Worm (Caenorhabditis elegans) whole organism, L4 larva: ENCODE measurements around the gene trpp-1.

Experiments used
- F10B5.3 ChIP-seq: sonication (generic microtip); optimal IDR thresholded peaks from 2 replicates; lab custom pipeline; 2016; ENCODE audit warnings: mild to moderate bottlenecking, missing genetic modification characterization, missing compliant biosample characterization
- R02D3.7 ChIP-seq: fragments of 150-350 bp; sonication (generic microtip); optimal IDR thresholded peaks from 3 replicates; lab custom pipeline; 2014; ENCODE audit warnings: missing biosample characterization, missing genetic modification characterization
- Y48G9A.11 ChIP-seq: fragments of 200-800 bp; sonication (Bioruptor generic); IDR thresholded peaks from 2 replicates; pipeline ENCODE4 v1.3.6; 2022; ENCODE audit warnings: missing genetic modification reagents, missing genetic modification characterization, missing compliant biosample characterization
- Y5F2A.4 ChIP-seq: fragments of 200-800 bp; sonication (Bioruptor generic); optimal IDR thresholded peaks from 2 replicates; lab custom pipeline; 2018; ENCODE audit warnings: mild to moderate bottlenecking, missing genetic modification characterization, missing compliant biosample characterization
- ZK337.2 ChIP-seq: fragments of 200-800 bp; sonication (Bioruptor generic); IDR thresholded peaks from 2 replicates; pipeline ENCODE4 v1.3.6; 2022; ENCODE audit warnings: missing genetic modification reagents, missing genetic modification characterization, missing compliant biosample characterization
- ZK546.5 ChIP-seq, 2 experiments: sonication (generic microtip); optimal IDR thresholded peaks; 2 replicates each; lab custom pipeline; 2017; ENCODE audit warnings: missing biosample characterization in 2 of 2, missing genetic modification characterization in 2 of 2
- aha-1 ChIP-seq: fragments of 150-350 bp; peaks from one replicate; lab custom pipeline; 2014; ENCODE audit warnings: missing biosample characterization, missing genetic modification characterization
- ama-1 ChIP-seq: fragments of 150-350 bp; optimal IDR thresholded peaks from 2 replicates; lab custom pipeline; 2014; ENCODE audit warnings: inconsistent platforms, mixed read lengths
- arid-1 ChIP-seq: fragments of 200-800 bp; sonication (Bioruptor generic); conservative IDR thresholded peaks from 2 replicates; pipeline ENCODE4 v1.3.6; 2022; ENCODE audit warnings: missing genetic modification reagents, missing genetic modification characterization, missing compliant biosample characterization
- attf-4 ChIP-seq: sonication (generic microtip); optimal IDR thresholded peaks from 3 replicates; lab custom pipeline; 2017; ENCODE audit warnings: missing biosample characterization, missing genetic modification characterization
- ceh-28 ChIP-seq: fragments of 150-350 bp; optimal IDR thresholded peaks from 2 replicates; lab custom pipeline; 2014; ENCODE audit warnings: missing biosample characterization, missing genetic modification reagents, missing genetic modification characterization
- ceh-44 ChIP-seq: fragments of 200-800 bp; sonication (Bioruptor generic); IDR thresholded peaks from 2 replicates; pipeline ENCODE4 v1.3.6; 2022; ENCODE audit warnings: missing genetic modification reagents, missing genetic modification characterization, missing compliant biosample characterization
- ceh-62 ChIP-seq: sonication (generic microtip); optimal IDR thresholded peaks from 2 replicates; lab custom pipeline; 2017; ENCODE audit warnings: missing biosample characterization, missing genetic modification characterization
- ceh-82 ChIP-seq: sonication (generic microtip); optimal IDR thresholded peaks from 2 replicates; lab custom pipeline; 2017; ENCODE audit warnings: missing biosample characterization, missing genetic modification characterization
- daf-19 ChIP-seq: fragments of 200-800 bp; sonication (Bioruptor generic); conservative IDR thresholded peaks from 2 replicates; pipeline ENCODE4 v1.3.6; 2022; ENCODE audit warnings: missing genetic modification characterization, missing compliant biosample characterization
- dmd-9 ChIP-seq: fragments of 200-800 bp; sonication (Bioruptor generic); IDR thresholded peaks from 2 replicates; pipeline ENCODE4 v1.3.6; 2022; ENCODE audit warnings: missing genetic modification reagents, missing genetic modification characterization, missing compliant biosample characterization
- duxl-1 ChIP-seq: sonication (generic microtip); optimal IDR thresholded peaks from 2 replicates; lab custom pipeline; 2016; ENCODE audit warnings: mild to moderate bottlenecking, missing genetic modification characterization, moderate library complexity, missing compliant biosample characterization; ENCODE audit not compliant: poor library complexity
- dve-1 ChIP-seq: sonication (generic microtip); optimal IDR thresholded peaks from 2 replicates; lab custom pipeline; 2017; ENCODE audit warnings: antibody characterized with exemption, mild to moderate bottlenecking, missing genetic modification characterization, missing compliant biosample characterization; ENCODE audit not compliant: insufficient read depth
- egl-27 ChIP-seq: sonication (generic microtip); optimal IDR thresholded peaks from 3 replicates; lab custom pipeline; 2017; ENCODE audit warnings: missing biosample characterization, missing genetic modification reagents, missing genetic modification characterization
- fkh-10 ChIP-seq: fragments of 150-350 bp; optimal IDR thresholded peaks from 2 replicates; lab custom pipeline; 2014; ENCODE audit warnings: missing biosample characterization, missing genetic modification reagents, missing genetic modification characterization
- gei-8 ChIP-seq: fragments of 200-800 bp; sonication (Bioruptor generic); optimal IDR thresholded peaks from 2 replicates; lab custom pipeline; 2018; ENCODE audit warnings: mild to moderate bottlenecking, missing genetic modification characterization, missing compliant biosample characterization
- lim-7 ChIP-seq: fragments of 200-800 bp; sonication (Bioruptor generic); IDR thresholded peaks from 2 replicates; pipeline ENCODE4 v1.3.6; 2022; ENCODE audit warnings: missing genetic modification characterization, missing compliant biosample characterization
- lin-13 ChIP-seq: fragments of 150-350 bp; optimal IDR thresholded peaks from 2 replicates; lab custom pipeline; 2014; ENCODE audit warnings: missing biosample characterization, missing genetic modification reagents, missing genetic modification characterization
- lin-15B ChIP-seq: fragments of 150-350 bp; sonication (generic microtip); optimal IDR thresholded peaks from 3 replicates; lab custom pipeline; 2014; ENCODE audit warnings: missing biosample characterization, missing genetic modification characterization
- lin-29 ChIP-seq: fragments of 200-800 bp; sonication (Bioruptor generic); IDR thresholded peaks from 2 replicates; pipeline ENCODE4 v1.3.6; 2022; ENCODE audit warnings: missing genetic modification reagents, missing genetic modification characterization, missing compliant biosample characterization
- lin-38 ChIP-seq: fragments of 200-800 bp; sonication (Bioruptor generic); IDR thresholded peaks from 2 replicates; pipeline ENCODE4 v1.3.6; 2022; ENCODE audit warnings: missing genetic modification reagents, missing genetic modification characterization, missing compliant biosample characterization
- lsy-2 ChIP-seq, 2 experiments: fragments of 150-350 bp in 1 of 2; sonication (generic microtip) in 1 of 2; optimal IDR thresholded peaks; 2 replicates each; lab custom pipeline; 2014 to 2017; ENCODE audit warnings: missing biosample characterization in 2 of 2, missing genetic modification characterization in 2 of 2
- mdt-29 ChIP-seq: fragments of 200-800 bp; sonication (Bioruptor generic); IDR thresholded peaks from 2 replicates; pipeline ENCODE4 v1.3.6; 2022; ENCODE audit warnings: missing genetic modification reagents, missing genetic modification characterization, missing compliant biosample characterization
- mes-2 ChIP-seq: sonication (generic microtip); optimal IDR thresholded peaks from 2 replicates; lab custom pipeline; 2016; ENCODE audit warnings: missing genotype, mild to moderate bottlenecking, missing genetic modification characterization, missing compliant biosample characterization; ENCODE audit not compliant: poor library complexity, severe bottlenecking
- mxl-2 ChIP-seq: fragments of 200-800 bp; sonication (Bioruptor generic); conservative IDR thresholded peaks from 2 replicates; pipeline ENCODE4 v1.3.6; 2022; ENCODE audit warnings: missing genetic modification reagents, missing genetic modification characterization, missing compliant biosample characterization
- nhr-10 ChIP-seq: fragments of 150-350 bp; optimal IDR thresholded peaks from 2 replicates; lab custom pipeline; 2014; ENCODE audit warnings: missing biosample characterization, missing genetic modification characterization
- nhr-111 ChIP-seq: fragments of 200-800 bp; sonication (Bioruptor generic); optimal IDR thresholded peaks from 2 replicates; lab custom pipeline; 2018; ENCODE audit warnings: mild to moderate bottlenecking, missing genetic modification characterization, missing compliant biosample characterization
- nhr-237 ChIP-seq: sonication (generic microtip); optimal IDR thresholded peaks from 2 replicates; lab custom pipeline; 2017; ENCODE audit warnings: missing biosample characterization, missing genetic modification characterization
- nhr-25 ChIP-seq: sonication (generic microtip); optimal IDR thresholded peaks from 2 replicates; lab custom pipeline; 2017; ENCODE audit warnings: missing genetic modification characterization, mild to moderate bottlenecking, missing compliant biosample characterization, antibody characterized with exemption, moderate library complexity, borderline replicate concordance; ENCODE audit not compliant: insufficient read depth
- nhr-42 ChIP-seq: fragments of 200-800 bp; sonication (Bioruptor generic); IDR thresholded peaks from 2 replicates; pipeline ENCODE4 v1.3.6; 2022; ENCODE audit warnings: missing genetic modification characterization, missing compliant biosample characterization
- nhr-76 ChIP-seq: fragments of 150-350 bp; optimal IDR thresholded peaks from 2 replicates; lab custom pipeline; 2014; ENCODE audit warnings: missing biosample characterization, missing genetic modification characterization
- nhr-77 ChIP-seq: fragments of 150-350 bp; optimal IDR thresholded peaks from 2 replicates; lab custom pipeline; 2014; ENCODE audit warnings: missing biosample characterization, missing genetic modification characterization
- pha-4 ChIP-seq, 2 experiments: fragments of 150-350 bp in 1 of 2; fragments of 200-800 bp in 1 of 2; sonication (Bioruptor generic) in 1 of 2; IDR thresholded peaks in 1 of 2; optimal IDR thresholded peaks in 1 of 2; 2 replicates each; pipeline versions ENCODE4 v1.3.6 to Lab custom; 2014 to 2022; ENCODE audit warnings: missing genetic modification characterization in 2 of 2, missing genetic modification reagents in 2 of 2, missing biosample characterization in 1 of 2, missing compliant biosample characterization in 1 of 2
- pqm-1 ChIP-seq: sonication (generic microtip); optimal IDR thresholded peaks from 2 replicates; lab custom pipeline; 2017; ENCODE audit warnings: missing biosample characterization, missing genetic modification characterization
- rbr-2 ChIP-seq: sonication (generic microtip); optimal IDR thresholded peaks from 2 replicates; lab custom pipeline; 2016; ENCODE audit warnings: missing genotype, missing genetic modification characterization, missing compliant biosample characterization
- set-16 ChIP-seq: fragments of 200-800 bp; sonication (Bioruptor generic); IDR thresholded peaks from 2 replicates; pipeline ENCODE4 v1.3.6; 2022; ENCODE audit warnings: missing genetic modification reagents, missing genetic modification characterization, missing compliant biosample characterization
- snpc-1.2 ChIP-seq: fragments of 200-800 bp; sonication (Bioruptor generic); IDR thresholded peaks from 2 replicates; pipeline ENCODE4 v1.3.6; 2022; ENCODE audit warnings: missing genetic modification reagents, missing genetic modification characterization, missing compliant biosample characterization
- snpc-4 ChIP-seq: fragments of 150-350 bp; optimal IDR thresholded peaks from 2 replicates; lab custom pipeline; 2014; ENCODE audit warnings: missing biosample characterization, missing genetic modification characterization
- tag-97 ChIP-seq: fragments of 200-800 bp; sonication (Bioruptor generic); IDR thresholded peaks from 2 replicates; pipeline ENCODE4 v1.3.6; 2022; ENCODE audit warnings: missing genetic modification characterization, missing compliant biosample characterization
- unc-130 ChIP-seq: sonication (generic microtip); optimal IDR thresholded peaks from 2 replicates; lab custom pipeline; 2016; ENCODE audit warnings: missing genetic modification reagents, missing genetic modification characterization, missing compliant biosample characterization
- unc-39 ChIP-seq: sonication (generic microtip); optimal IDR thresholded peaks from 2 replicates; lab custom pipeline; 2017; ENCODE audit warnings: missing biosample characterization, missing genetic modification characterization
- vab-7 ChIP-seq: fragments of 200-800 bp; sonication (Bioruptor generic); IDR thresholded peaks from 2 replicates; pipeline ENCODE4 v1.3.6; 2022; ENCODE audit warnings: missing genetic modification reagents, missing genetic modification characterization, missing compliant biosample characterization
- zfp-2 ChIP-seq: sonication (generic microtip); optimal IDR thresholded peaks from 2 replicates; lab custom pipeline; 2016; ENCODE audit warnings: mild to moderate bottlenecking, missing genetic modification characterization, missing compliant biosample characterization
- zip-11 ChIP-seq: fragments of 200-800 bp; sonication (Bioruptor generic); IDR thresholded peaks from 2 replicates; pipeline ENCODE4 v1.3.6; 2022; ENCODE audit warnings: missing genetic modification characterization, missing compliant biosample characterization
- zip-2 ChIP-seq: fragments of 150-350 bp; optimal IDR thresholded peaks from 2 replicates; lab custom pipeline; 2014; ENCODE audit warnings: missing biosample characterization, missing genetic modification characterization
- ztf-11 ChIP-seq: fragments of 150-350 bp; optimal IDR thresholded peaks from 2 replicates; lab custom pipeline; 2014; ENCODE audit warnings: missing biosample characterization, missing genetic modification characterization

The trpp-1 gene

ce11 chrV:176870-177467 lies 24.4 kb upstream of the trpp-1 start, which contains the start of gene cul-3 (continued):
- TF ChIP-seq ceh-28 (no peak), tag-97 (no peak), Y5F2A.4 (GFP tag; lab: Kevin White, UChicago) (no peak), egl-27 (tag; lab: Kevin White, UChicago) (no peak), ama-1 (lab: Kevin White, UChicago) (peak; percentile 21), attf-4 (tag; lab: Kevin White, UChicago) (no peak), dmd-9 (GFP tag; lab: Robert Waterston, UW) (no peak), R02D3.7 (tag; lab: Kevin White, UChicago) (no peak), snpc-1.2 (no peak), gei-8 (GFP tag; lab: Kevin White, UChicago) (no peak), F10B5.3 (no peak), fkh-10 (GFP tag; lab: Kevin White, UChicago) (no peak), nhr-77 (tag; lab: Kevin White, UChicago) (peak; percentile 31), unc-130 (GFP tag; lab: Kevin White, UChicago) (no peak), ceh-62 (tag; lab: Kevin White, UChicago) (no peak), mdt-29 (GFP tag; lab: Robert Waterston, UW) (no peak), zip-11 (GFP tag; lab: Robert Waterston, UW) (no peak), unc-39 (tag; lab: Kevin White, UChicago) (no peak), mxl-2 (no peak), Y48G9A.11 (GFP tag; lab: Robert Waterston, UW) (no peak), lin-38 (GFP tag; lab: Robert Waterston, UW) (peak; percentile 68), rbr-2 (tag; lab: Kevin White, UChicago) (peak; percentile 42), ceh-44 (GFP tag; lab: Robert Waterston, UW) (no peak), nhr-111 (GFP tag; lab: Kevin White, UChicago) (no peak), nhr-237 (tag; lab: Kevin White, UChicago) (no peak), dve-1 (tag; lab: Kevin White, UChicago) (peak; percentile 62), snpc-4 (no peak), set-16 (no peak; the same call in 1 of the 2 replicates), nhr-76 (no peak), vab-7 (GFP tag; lab: Robert Waterston, UW) (no peak), zip-2 (tag; lab: Kevin White, UChicago) (no peak), nhr-10 (tag; lab: Kevin White, UChicago) (no peak), mes-2 (tag; lab: Kevin White, UChicago) (no peak), nhr-25 (tag; lab: Kevin White, UChicago) (no peak), ztf-11 (tag; lab: Kevin White, UChicago) (no peak), ZK337.2 (GFP tag; lab: Robert Waterston, UW) (no peak), duxl-1 (tag; lab: Kevin White, UChicago) (peak; percentile 45), lin-15B (tag; lab: Kevin White, UChicago) (no peak), nhr-42 (GFP tag; lab: Robert Waterston, UW) (no peak), aha-1 (tag; lab: Kevin White, UChicago) (no peak), ZK546.5 (tag; optimal IDR thresholded peaks at IDR 0.05; lab: Kevin White, UChicago) (no peak), zfp-2 (no peak), arid-1 (GFP tag; lab: Robert Waterston, UW) (no peak), daf-19 (no peak), lin-29 (no peak), lim-7 (no peak), pha-4 (GFP tag; IDR thresholded peaks at IDR 0.05; lab: Robert Waterston, UW) (no peak), pha-4 (tag; optimal IDR thresholded peaks at IDR 0.05; lab: Kevin White, UChicago) (no peak), pqm-1 (tag; lab: Kevin White, UChicago) (no peak), lin-13 (GFP tag; lab: Kevin White, UChicago) (no peak), lsy-2 (tag; optimal IDR thresholded peaks at IDR 0.05; lab: Kevin White, UChicago) (peak in 1 of 2 experiments; percentile 68), ceh-82 (no peak)
